Worm (Caenorhabditis elegans) whole organism, young adult: ENCODE measurements around the gene B0336.13.

Experiments
- C17E4.6 ChIP-seq: fragments of 200-800 bp; sonication (Bioruptor generic); IDR thresholded peaks from 2 replicates; pipeline ENCODE4 v1.3.6; 2022; ENCODE audit warnings: missing genetic modification reagents, missing genetic modification characterization, missing compliant biosample characterization
- F39B2.1 ChIP-seq: fragments of 200-800 bp; sonication (Bioruptor generic); IDR thresholded peaks from 2 replicates; pipeline ENCODE4 v1.3.6; 2022; ENCODE audit warnings: missing genetic modification reagents, missing genetic modification characterization, missing compliant biosample characterization
- F55B11.4 ChIP-seq: sonication (generic microtip); optimal IDR thresholded peaks from 2 replicates; lab custom pipeline; 2016; ENCODE audit warnings: missing compliant biosample characterization, missing genetic modification characterization, borderline replicate concordance; ENCODE audit not compliant: insufficient read depth
- K11D2.4 ChIP-seq: fragments of 200-800 bp; sonication (Bioruptor generic); IDR thresholded peaks from 2 replicates; pipeline ENCODE4 v1.3.6; 2022; ENCODE audit warnings: missing genetic modification reagents, missing genetic modification characterization, missing compliant biosample characterization
- T07F8.4 ChIP-seq: sonication (generic microtip); optimal IDR thresholded peaks from 2 replicates; lab custom pipeline; 2016; ENCODE audit warnings: mild to moderate bottlenecking, missing genetic modification characterization, moderate library complexity, missing compliant biosample characterization
- Y53F4B.3 ChIP-seq: fragments of 200-800 bp; sonication (Bioruptor generic); IDR thresholded peaks from 2 replicates; pipeline ENCODE4 v1.3.6; 2022; ENCODE audit warnings: missing genetic modification reagents, missing genetic modification characterization, missing compliant biosample characterization
- Y53G8AR.9 ChIP-seq: fragments of 200-800 bp; sonication (Bioruptor generic); conservative IDR thresholded peaks from 2 replicates; pipeline ENCODE4 v1.3.6; 2022; ENCODE audit warnings: missing genetic modification reagents, missing genetic modification characterization, missing compliant biosample characterization
- Y56A3A.18 ChIP-seq: fragments of 200-800 bp; sonication (Bioruptor generic); IDR thresholded peaks from 2 replicates; pipeline ENCODE4 v1.3.6; 2022; ENCODE audit warnings: missing genetic modification reagents, missing genetic modification characterization, missing compliant biosample characterization
- Y95B8A.8 ChIP-seq: fragments of 200-800 bp; sonication (Bioruptor generic); IDR thresholded peaks from 2 replicates; pipeline ENCODE4 v1.3.6; 2022; ENCODE audit warnings: missing genetic modification reagents, missing genetic modification characterization, missing compliant biosample characterization
- ama-1 ChIP-seq, 3 experiments: fragments of 150-350 bp in 1 of 3; sonication (generic microtip) in 2 of 3; optimal IDR thresholded peaks; 2 replicates each; lab custom pipeline; 2014 to 2018; ENCODE audit warnings: missing biosample characterization in 2 of 3, missing genetic modification characterization in 2 of 3, missing genetic modification reagents in 2 of 3
- athp-1 ChIP-seq: sonication (generic microtip); optimal IDR thresholded peaks from 2 replicates; lab custom pipeline; 2017; ENCODE audit warnings: mild to moderate bottlenecking, missing genetic modification characterization, missing compliant biosample characterization
- attf-3 ChIP-seq: fragments of 200-800 bp; sonication (Bioruptor generic); conservative IDR thresholded peaks from 2 replicates; pipeline ENCODE4 v1.3.6; 2022; ENCODE audit warnings: missing genetic modification reagents, missing genetic modification characterization, missing compliant biosample characterization
- cebp-2 ChIP-seq: fragments of 200-800 bp; sonication (Bioruptor generic); IDR thresholded peaks from 2 replicates; pipeline ENCODE4 v1.3.6; 2022; ENCODE audit warnings: missing genetic modification characterization, missing compliant biosample characterization
- ceh-58 ChIP-seq: fragments of 200-800 bp; sonication (Bioruptor generic); IDR thresholded peaks from 2 replicates; pipeline ENCODE4 v1.3.6; 2022; ENCODE audit warnings: missing genetic modification characterization, missing compliant biosample characterization
- die-1 ChIP-seq: sonication (generic microtip); optimal IDR thresholded peaks from 2 replicates; lab custom pipeline; 2016; ENCODE audit warnings: missing genotype, mild to moderate bottlenecking, missing genetic modification characterization, missing compliant biosample characterization
- dox-1 ChIP-seq: fragments of 200-800 bp; sonication (Bioruptor generic); IDR thresholded peaks from 2 replicates; pipeline ENCODE4 v1.3.6; 2022; ENCODE audit warnings: missing genetic modification reagents, missing genetic modification characterization, missing compliant biosample characterization
- dpff-1 ChIP-seq: sonication (generic microtip); optimal IDR thresholded peaks from 2 replicates; lab custom pipeline; 2017; ENCODE audit warnings: mild to moderate bottlenecking, missing genetic modification characterization, missing compliant biosample characterization
- gei-17 ChIP-seq: fragments of 200-800 bp; sonication (Bioruptor generic); optimal IDR thresholded peaks from 2 replicates; lab custom pipeline; 2018; ENCODE audit warnings: mild to moderate bottlenecking, missing genetic modification characterization, missing compliant biosample characterization
- hmg-20 ChIP-seq: fragments of 200-800 bp; sonication (Bioruptor generic); IDR thresholded peaks from 2 replicates; pipeline ENCODE4 v1.3.6; 2022; ENCODE audit warnings: missing genetic modification reagents, missing genetic modification characterization, missing compliant biosample characterization
- hrde-1 ChIP-seq: sonication (generic microtip); optimal IDR thresholded peaks from 2 replicates; lab custom pipeline; 2016; ENCODE audit warnings: missing genetic modification characterization, mild to moderate bottlenecking, missing compliant biosample characterization, moderate library complexity, missing genotype, missing genetic modification reagents, borderline replicate concordance
- lag-1 ChIP-seq: fragments of 200-800 bp; sonication (Bioruptor generic); IDR thresholded peaks from 2 replicates; pipeline ENCODE4 v1.3.6; 2022; ENCODE audit warnings: missing genetic modification reagents, missing genetic modification characterization, missing compliant biosample characterization
- lin-35 ChIP-seq, 3 experiments: fragments of 150-350 bp in 2 of 3; sonication (generic microtip) in 1 of 3; optimal IDR thresholded peaks; 2 replicates each; lab custom pipeline; 2014 to 2018; ENCODE audit warnings: missing biosample characterization in 3 of 3, missing genetic modification characterization in 3 of 3, missing genetic modification reagents in 3 of 3
- madf-10 ChIP-seq: sonication (generic microtip); optimal IDR thresholded peaks from 2 replicates; lab custom pipeline; 2016; ENCODE audit warnings: mild to moderate bottlenecking, missing genetic modification characterization, missing compliant biosample characterization
- madf-3 ChIP-seq: fragments of 200-800 bp; sonication (Bioruptor generic); IDR thresholded peaks from 2 replicates; pipeline ENCODE4 v1.3.6; 2022; ENCODE audit warnings: missing genetic modification reagents, missing genetic modification characterization, missing compliant biosample characterization
- madf-6 ChIP-seq: fragments of 200-800 bp; sonication (Bioruptor generic); IDR thresholded peaks from 2 replicates; pipeline ENCODE4 v1.3.6; 2022; ENCODE audit warnings: missing genetic modification reagents, missing genetic modification characterization, missing compliant biosample characterization
- mcd-1 ChIP-seq: fragments of 200-800 bp; sonication (Bioruptor generic); IDR thresholded peaks from 2 replicates; pipeline ENCODE4 v1.3.6; 2022; ENCODE audit warnings: missing genetic modification reagents, missing genetic modification characterization, missing compliant biosample characterization
- mes-4 ChIP-seq: sonication (generic microtip); optimal IDR thresholded peaks from 2 replicates; lab custom pipeline; 2016; ENCODE audit warnings: missing genotype, missing genetic modification characterization, missing compliant biosample characterization
- mxl-1 ChIP-seq: sonication (generic microtip); optimal IDR thresholded peaks from 2 replicates; lab custom pipeline; 2016; ENCODE audit warnings: missing genetic modification characterization, missing compliant biosample characterization
- nfyb-1 ChIP-seq: fragments of 200-800 bp; sonication (Bioruptor generic); IDR thresholded peaks from 2 replicates; pipeline ENCODE4 v1.3.6; 2022; ENCODE audit warnings: missing genetic modification reagents, missing genetic modification characterization, missing compliant biosample characterization
- nhr-179 ChIP-seq: sonication (generic microtip); optimal IDR thresholded peaks from 2 replicates; lab custom pipeline; 2016; ENCODE audit warnings: mild to moderate bottlenecking, missing genetic modification characterization, missing compliant biosample characterization
- nhr-27 ChIP-seq: fragments of 200-800 bp; sonication (Bioruptor generic); optimal IDR thresholded peaks from 2 replicates; lab custom pipeline; 2018; ENCODE audit warnings: mild to moderate bottlenecking, missing genetic modification characterization, moderate library complexity, missing compliant biosample characterization
- pbrm-1 ChIP-seq: fragments of 200-800 bp; sonication (Bioruptor generic); IDR thresholded peaks from 2 replicates; pipeline ENCODE4 v1.3.6; 2022; ENCODE audit warnings: missing genetic modification reagents, missing genetic modification characterization, missing compliant biosample characterization
- repo-1 ChIP-seq: sonication (generic microtip); optimal IDR thresholded peaks from 2 replicates; lab custom pipeline; 2017; ENCODE audit warnings: mild to moderate bottlenecking, missing genetic modification characterization, missing compliant biosample characterization
- rpc-1 ChIP-seq, 2 experiments: fragments of 150-350 bp in 1 of 2; sonication (generic microtip) in 1 of 2; optimal IDR thresholded peaks; 2 replicates each; lab custom pipeline; 2014 to 2018; ENCODE audit warnings: missing biosample characterization in 1 of 2, missing genetic modification characterization in 1 of 2, missing genetic modification reagents in 1 of 2, missing genotype in 1 of 2
- sdz-38 ChIP-seq: sonication (generic microtip); optimal IDR thresholded peaks from 2 replicates; lab custom pipeline; 2016; ENCODE audit warnings: missing genotype, missing genetic modification characterization, missing compliant biosample characterization
- sea-2 ChIP-seq: fragments of 200-800 bp; sonication (Bioruptor generic); IDR thresholded peaks from 2 replicates; pipeline ENCODE4 v1.3.6; 2022; ENCODE audit warnings: missing genetic modification characterization, missing compliant biosample characterization
- snpc-4 ChIP-seq, 5 experiments: fragments of 150-350 bp in 1 of 5; sonication (generic microtip) in 4 of 5; optimal IDR thresholded peaks; 2 replicates each; lab custom pipeline; 2014 to 2018; ENCODE audit warnings: missing genetic modification characterization in 5 of 5, missing biosample characterization in 3 of 5, antibody characterized with exemption in 2 of 5, mild to moderate bottlenecking in 2 of 5, missing compliant biosample characterization in 2 of 5, missing genotype in 2 of 5, moderate library complexity in 2 of 5, missing genetic modification reagents in 1 of 5
- somi-1 ChIP-seq: fragments of 200-800 bp; sonication (Bioruptor generic); optimal IDR thresholded peaks from 2 replicates; lab custom pipeline; 2018; ENCODE audit warnings: mild to moderate bottlenecking, missing genetic modification characterization, missing compliant biosample characterization
- tbp1 ChIP-seq: fragments of 200-800 bp; sonication (Bioruptor generic); optimal IDR thresholded peaks from 2 replicates; lab custom pipeline; 2018; ENCODE audit warnings: mild to moderate bottlenecking, missing genetic modification characterization, missing compliant biosample characterization
- tlf-1 ChIP-seq: fragments of 200-800 bp; sonication (Bioruptor generic); optimal IDR thresholded peaks from 2 replicates; lab custom pipeline; 2018; ENCODE audit warnings: mild to moderate bottlenecking, missing genetic modification characterization, missing compliant biosample characterization
- unc-130 ChIP-seq: sonication (generic microtip); optimal IDR thresholded peaks from 2 replicates; lab custom pipeline; 2016; ENCODE audit warnings: missing genetic modification reagents, missing genetic modification characterization, missing compliant biosample characterization
- unc-62 ChIP-seq: fragments of 150-350 bp; optimal IDR thresholded peaks from 2 replicates; lab custom pipeline; 2014; ENCODE audit warnings: missing biosample characterization, missing genetic modification reagents, missing genetic modification characterization
- zim-3 ChIP-seq: sonication (generic microtip); optimal IDR thresholded peaks from 2 replicates; lab custom pipeline; 2017; ENCODE audit warnings: mild to moderate bottlenecking, missing genetic modification characterization, moderate library complexity, missing compliant biosample characterization
- ztf-22 ChIP-seq: fragments of 200-800 bp; sonication (Bioruptor generic); optimal IDR thresholded peaks from 2 replicates; lab custom pipeline; 2018; ENCODE audit warnings: mild to moderate bottlenecking, missing genetic modification characterization, moderate library complexity, missing compliant biosample characterization
- ztf-26 ChIP-seq: sonication (generic microtip); optimal IDR thresholded peaks from 2 replicates; lab custom pipeline; 2017; ENCODE audit warnings: missing genetic modification characterization, missing compliant biosample characterization
- ztf-6 ChIP-seq: fragments of 200-800 bp; sonication (Bioruptor generic); IDR thresholded peaks from 2 replicates; pipeline ENCODE4 v1.3.6; 2022; ENCODE audit warnings: missing genetic modification reagents, missing genetic modification characterization, missing compliant biosample characterization

Gene B0336.13

DNA sequence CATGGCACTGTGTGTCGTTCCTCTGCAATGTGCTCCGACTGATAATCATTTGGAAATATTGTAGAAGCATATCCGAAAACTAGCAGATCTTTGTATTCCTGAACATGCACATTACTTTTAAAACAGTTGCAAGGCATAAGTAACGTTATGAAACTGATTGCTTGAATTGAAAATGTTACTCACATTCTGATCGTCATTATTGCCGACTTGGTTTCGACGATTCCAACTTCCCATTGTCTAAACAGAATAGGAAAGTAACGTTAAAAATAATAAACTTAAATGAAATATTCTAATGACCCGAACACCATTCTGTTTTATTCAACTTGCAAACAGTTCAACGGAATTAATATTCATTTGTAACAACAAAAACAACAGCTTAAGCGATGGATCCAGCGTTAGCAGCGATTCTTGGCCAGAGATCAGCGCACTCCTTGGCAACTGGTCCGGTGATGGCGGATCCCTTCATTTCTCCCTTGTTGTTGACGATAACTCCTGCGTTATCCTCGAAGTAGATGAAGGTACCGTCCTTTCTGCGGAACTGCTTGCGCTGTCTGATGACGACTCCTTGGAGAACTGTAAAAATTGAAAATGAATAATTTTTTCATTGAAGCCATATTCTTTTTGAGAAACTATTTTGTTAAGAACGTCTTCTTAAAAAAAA, 11.5 kb downstream of the B0336.13 start, which contains the start of gene swp-1 (continued):
- no peak for TF ChIP-seq somi-1 (GFP tag; lab: Kevin White, UChicago)
- 0 out of 2 replicates have a peak, but pooled peaks have one; percentile 45 for TF ChIP-seq C17E4.6 (GFP tag; lab: Robert Waterston, UW)
- TF ChIP-seq Y56A3A.18 (GFP tag; lab: Robert Waterston, UW): no peak
- no peak for TF ChIP-seq nfyb-1
- TF ChIP-seq die-1 (tag; lab: Kevin White, UChicago): peak; percentile 50
- peak in 1 of 3 experiments; percentile 10 for TF ChIP-seq lin-35 (GFP tag; optimal IDR thresholded peaks at IDR 0.05; lab: Kevin White, UChicago)
- TF ChIP-seq tbp1 (GFP tag; lab: Kevin White, UChicago): peak; percentile 28
- peak; percentile 46 for TF ChIP-seq athp-1 (tag; lab: Kevin White, UChicago)
- TF ChIP-seq ztf-6 (GFP tag; lab: Robert Waterston, UW): no peak
- TF ChIP-seq madf-3: peak; percentile 66; the same call in 1 of the 2 replicates
- TF ChIP-seq hmg-20 (GFP tag; lab: Robert Waterston, UW): no peak
- peak; percentile 68; the same call in 1 of the 2 replicates for TF ChIP-seq Y53G8AR.9 (GFP tag; lab: Robert Waterston, UW)
- TF ChIP-seq hrde-1 (tag; lab: Kevin White, UChicago): peak; percentile 12
- no peak for TF ChIP-seq ztf-26
- TF ChIP-seq attf-3: no peak
- TF ChIP-seq T07F8.4 (tag; lab: Kevin White, UChicago): no peak
- TF ChIP-seq nhr-179: no peak
- TF ChIP-seq F39B2.1: no peak
- no peak for TF ChIP-seq unc-62 (GFP tag; lab: Kevin White, UChicago)
- TF ChIP-seq ceh-58: no peak
- no peak for TF ChIP-seq lag-1
- TF ChIP-seq sdz-38: no peak
- TF ChIP-seq ztf-22 (GFP tag; lab: Kevin White, UChicago): no peak
- no peak for TF ChIP-seq snpc-4 (GFP tag; optimal IDR thresholded peaks at IDR 0.05; lab: Kevin White, UChicago)
- TF ChIP-seq snpc-4 (tag; optimal IDR thresholded peaks at IDR 0.05; lab: Kevin White, UChicago): no peak
- TF ChIP-seq unc-130: peak; percentile 45
- no peak for TF ChIP-seq sea-2
- no peak for TF ChIP-seq zim-3 (tag; lab: Kevin White, UChicago)
- peak; percentile 78 for TF ChIP-seq madf-6 (GFP tag; lab: Robert Waterston, UW)
- no peak for TF ChIP-seq nhr-27 (tag; lab: Kevin White, UChicago)

DNA sequence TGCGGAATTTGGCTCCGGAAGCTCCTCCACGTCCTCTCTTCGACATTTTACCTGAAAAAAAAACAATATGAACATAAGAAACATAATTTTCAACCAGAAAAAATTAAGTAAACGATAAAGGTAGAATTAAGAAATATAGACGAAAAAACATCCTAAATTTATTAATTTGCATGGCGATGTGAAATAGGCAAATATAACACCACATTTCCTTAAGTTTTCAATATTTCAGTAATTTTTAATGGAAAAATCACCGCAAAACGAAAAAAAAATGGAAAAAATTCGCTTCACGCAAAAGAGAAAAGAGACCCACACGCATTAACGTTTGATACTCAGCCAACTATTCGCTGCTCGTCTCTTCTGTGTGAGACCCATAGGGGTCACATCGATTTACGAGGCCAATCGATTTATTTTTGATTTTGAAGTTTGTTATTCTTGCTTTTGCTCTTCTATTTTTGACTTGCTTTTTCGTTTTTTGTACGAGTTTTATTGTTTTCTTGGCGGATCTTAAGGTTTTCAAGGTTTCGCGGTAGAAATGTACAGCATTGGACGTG, 12.3 kb downstream of the B0336.13 start, which contains the start of gene rpl-23:
TSS of gene rpl-23 (minus strand) at position 51 of the 551 bp plus-strand sequence.
- TF ChIP-seq snpc-4 (GFP tag; optimal IDR thresholded peaks at IDR 0.05; lab: Kevin White, UChicago) (peak; percentile 57), snpc-4 (tag; optimal IDR thresholded peaks at IDR 0.05; lab: Kevin White, UChicago) (peak; percentile 32 to 85 (median 59)), mcd-1 (GFP tag; lab: Robert Waterston, UW) (peak; percentile 73), dox-1 (GFP tag; lab: Robert Waterston, UW) (peak; percentile 60; the same call in 1 of the 2 replicates), F55B11.4 (tag; lab: Kevin White, UChicago) (no peak), repo-1 (tag; lab: Kevin White, UChicago) (no peak), T07F8.4 (tag; lab: Kevin White, UChicago) (no peak), Y95B8A.8 (peak; percentile 74; the same call in 1 of the 2 replicates), mxl-1 (no peak), dpff-1 (no peak), tlf-1 (GFP tag; lab: Kevin White, UChicago) (peak; percentile 67), Y53F4B.3 (GFP tag; lab: Robert Waterston, UW) (no peak), nhr-179 (no peak), ztf-22 (GFP tag; lab: Kevin White, UChicago) (no peak), gei-17 (GFP tag; lab: Kevin White, UChicago) (no peak), sea-2 (no peak), mes-4 (no peak), pbrm-1 (peak; percentile 67), cebp-2 (no peak), rpc-1 (optimal IDR thresholded peaks at IDR 0.05; lab: Kevin White, UChicago) (no peak), rpc-1 (tag; optimal IDR thresholded peaks at IDR 0.05; lab: Kevin White, UChicago) (no peak), ama-1 (optimal IDR thresholded peaks at IDR 0.05; lab: Kevin White, UChicago) (no peak), ama-1 (GFP tag; optimal IDR thresholded peaks at IDR 0.05; lab: Kevin White, UChicago) (peak in 1 of 2 experiments; percentile 19), K11D2.4 (GFP tag; lab: Robert Waterston, UW) (peak; percentile 35; the same call in 1 of the 2 replicates), madf-10 (tag; lab: Kevin White, UChicago) (peak; percentile 55)
